Worm (Caenorhabditis elegans) whole organism, L1 larva: Measurements from ENCODE around the gene T07A5.1.

ENCODE experiments used
- C16A3.4 ChIP-seq: fragments of 150-350 bp; optimal IDR thresholded peaks from 2 replicates; lab custom pipeline; 2014; ENCODE audit warnings: missing biosample characterization, missing genetic modification characterization
- F16B12.6 ChIP-seq: fragments of 150-350 bp; optimal IDR thresholded peaks from 2 replicates; lab custom pipeline; 2014; ENCODE audit warnings: missing biosample characterization, missing genetic modification characterization
- Y116A8C.19 ChIP-seq: sonication (generic microtip); optimal IDR thresholded peaks from 2 replicates; lab custom pipeline; 2016; ENCODE audit warnings: missing compliant biosample characterization, missing genetic modification characterization, borderline replicate concordance
- alr-1 ChIP-seq: fragments of 200-800 bp; sonication (Bioruptor generic); optimal IDR thresholded peaks from 2 replicates; lab custom pipeline; 2018; ENCODE audit warnings: borderline replicate concordance, mild to moderate bottlenecking, missing genetic modification characterization, missing compliant biosample characterization
- aly-2 ChIP-seq: fragments of 150-350 bp; optimal IDR thresholded peaks from 2 replicates; lab custom pipeline; 2014; ENCODE audit warnings: missing biosample characterization, missing genetic modification characterization
- ama-1 ChIP-seq: fragments of 150-350 bp; optimal IDR thresholded peaks from 2 replicates; lab custom pipeline; 2014
- blmp-1 ChIP-seq: fragments of 150-350 bp; optimal IDR thresholded peaks from 2 replicates; lab custom pipeline; 2014; ENCODE audit warnings: missing biosample characterization, missing genetic modification characterization
- ceh-63 ChIP-seq: fragments of 200-800 bp; sonication (Bioruptor generic); optimal IDR thresholded peaks from 2 replicates; lab custom pipeline; 2018; ENCODE audit warnings: mild to moderate bottlenecking, missing genetic modification characterization, missing compliant biosample characterization
- ceh-8 ChIP-seq: fragments of 200-800 bp; sonication (Bioruptor generic); optimal IDR thresholded peaks from 2 replicates; lab custom pipeline; 2018; ENCODE audit warnings: mild to moderate bottlenecking, missing genetic modification characterization, moderate library complexity, missing compliant biosample characterization
- ceh-82 ChIP-seq, 3 experiments: fragments of 150-350 bp in 1 of 3; sonication (generic microtip) in 2 of 3; optimal IDR thresholded peaks; 2 replicates each; lab custom pipeline; 2014 to 2017; ENCODE audit warnings: missing biosample characterization in 3 of 3, missing genetic modification characterization in 3 of 3
- ceh-90 ChIP-seq: sonication (generic microtip); optimal IDR thresholded peaks from 2 replicates; lab custom pipeline; 2016; ENCODE audit warnings: missing genetic modification characterization, missing compliant biosample characterization
- ces-1 ChIP-seq: fragments of 150-350 bp; optimal IDR thresholded peaks from 2 replicates; lab custom pipeline; 2014; ENCODE audit warnings: missing biosample characterization, missing genetic modification reagents, missing genetic modification characterization
- dsc-1 ChIP-seq: sonication (generic microtip); optimal IDR thresholded peaks from 2 replicates; lab custom pipeline; 2016; ENCODE audit warnings: mild to moderate bottlenecking, missing genetic modification characterization, missing compliant biosample characterization
- efl-3 ChIP-seq: fragments of 200-800 bp; sonication (Bioruptor generic); optimal IDR thresholded peaks from 2 replicates; lab custom pipeline; 2018; ENCODE audit warnings: mild to moderate bottlenecking, missing genetic modification characterization, missing compliant biosample characterization
- egl-13 ChIP-seq: sonication (generic microtip); optimal IDR thresholded peaks from 2 replicates; lab custom pipeline; 2016; ENCODE audit warnings: missing genotype, missing genetic modification reagents, missing genetic modification characterization, missing compliant biosample characterization
- egl-27 ChIP-seq, 2 experiments: fragments of 150-350 bp in 1 of 2; sonication (generic microtip); optimal IDR thresholded peaks; 3 replicates each; lab custom pipeline; 2017 to 2018; ENCODE audit warnings: missing biosample characterization in 2 of 2, missing genetic modification characterization in 2 of 2, missing genetic modification reagents in 2 of 2
- fkh-10 ChIP-seq: sonication (generic microtip); optimal IDR thresholded peaks from 2 replicates; lab custom pipeline; 2017; ENCODE audit warnings: missing biosample characterization, missing genetic modification reagents, missing genetic modification characterization
- hlh-4 ChIP-seq: sonication (generic microtip); optimal IDR thresholded peaks from 2 replicates; lab custom pipeline; 2016; ENCODE audit warnings: mild to moderate bottlenecking, missing genetic modification characterization, missing compliant biosample characterization
- irx-1 ChIP-seq: sonication (generic microtip); optimal IDR thresholded peaks from 2 replicates; lab custom pipeline; 2016; ENCODE audit warnings: missing genetic modification characterization, missing compliant biosample characterization
- isw-1 ChIP-seq: fragments of 200-800 bp; sonication (Bioruptor generic); IDR thresholded peaks from 2 replicates; pipeline ENCODE4 v1.3.6; 2022; ENCODE audit warnings: missing genetic modification characterization, missing compliant biosample characterization
- jun-1 ChIP-seq: fragments of 150-350 bp; optimal IDR thresholded peaks from 2 replicates; lab custom pipeline; 2014; ENCODE audit warnings: missing biosample characterization, missing genetic modification reagents, missing genetic modification characterization
- lin-13 ChIP-seq: fragments of 150-350 bp; optimal IDR thresholded peaks from 2 replicates; lab custom pipeline; 2014; ENCODE audit warnings: missing biosample characterization, missing genetic modification reagents, missing genetic modification characterization
- lin-14 ChIP-seq: fragments of 200-800 bp; sonication (Bioruptor generic); optimal IDR thresholded peaks from 2 replicates; lab custom pipeline; 2018; ENCODE audit warnings: mild to moderate bottlenecking, missing genetic modification characterization, moderate library complexity, missing compliant biosample characterization
- lin-39 ChIP-seq: fragments of 150-350 bp; optimal IDR thresholded peaks from 2 replicates; lab custom pipeline; 2014; ENCODE audit warnings: missing biosample characterization, missing genetic modification reagents, missing genetic modification characterization
- mab-9 ChIP-seq: fragments of 200-800 bp; sonication (Bioruptor generic); IDR thresholded peaks from 2 replicates; pipeline ENCODE4 v1.3.6; 2022; ENCODE audit warnings: missing genetic modification reagents, missing genetic modification characterization, missing compliant biosample characterization
- mdl-1 ChIP-seq, 2 experiments: fragments of 150-350 bp; optimal IDR thresholded peaks; 2 replicates each; lab custom pipeline; 2014 to 2017; ENCODE audit warnings: missing biosample characterization in 2 of 2, missing genetic modification characterization in 2 of 2, inconsistent platforms in 1 of 2
- mef-2 ChIP-seq: fragments of 150-350 bp; optimal IDR thresholded peaks from 2 replicates; lab custom pipeline; 2014; ENCODE audit warnings: missing biosample characterization, missing genetic modification characterization
- mep-1 ChIP-seq: fragments of 150-350 bp; optimal IDR thresholded peaks from 2 replicates; lab custom pipeline; 2014; ENCODE audit warnings: missing biosample characterization, missing genetic modification characterization
- nhr-11 ChIP-seq: fragments of 150-350 bp; optimal IDR thresholded peaks from 2 replicates; lab custom pipeline; 2014; ENCODE audit warnings: missing biosample characterization, missing genetic modification characterization
- nhr-12 ChIP-seq: sonication (generic microtip); optimal IDR thresholded peaks from 2 replicates; lab custom pipeline; 2017; ENCODE audit warnings: missing biosample characterization, missing genetic modification characterization
- nhr-19 ChIP-seq: fragments of 200-800 bp; sonication (Bioruptor generic); conservative IDR thresholded peaks from 2 replicates; pipeline ENCODE4 v1.3.6; 2022; ENCODE audit warnings: missing genetic modification characterization, missing compliant biosample characterization
- nhr-20 ChIP-seq: sonication (generic microtip); optimal IDR thresholded peaks from 2 replicates; lab custom pipeline; 2016; ENCODE audit warnings: mild to moderate bottlenecking, missing genetic modification characterization, missing compliant biosample characterization
- nhr-28 ChIP-seq: fragments of 150-350 bp; optimal IDR thresholded peaks from 2 replicates; lab custom pipeline; 2014; ENCODE audit warnings: missing biosample characterization, missing genetic modification characterization
- nhr-71 ChIP-seq: sonication (generic microtip); optimal IDR thresholded peaks from 2 replicates; lab custom pipeline; 2016; ENCODE audit warnings: mild to moderate bottlenecking, missing genetic modification characterization, moderate library complexity, missing compliant biosample characterization
- nhr-84 ChIP-seq: sonication (generic microtip); optimal IDR thresholded peaks from 2 replicates; lab custom pipeline; 2017; ENCODE audit warnings: missing biosample characterization, missing genetic modification characterization
- nhr-85 ChIP-seq: sonication (generic microtip); peaks from one replicate; lab custom pipeline; 2016; ENCODE audit warnings: missing genetic modification characterization, inconsistent platforms, missing compliant biosample characterization
- nhr-90 ChIP-seq: sonication (generic microtip); optimal IDR thresholded peaks from 2 replicates; lab custom pipeline; 2016; ENCODE audit warnings: mild to moderate bottlenecking, missing genetic modification characterization, missing compliant biosample characterization; ENCODE audit not compliant: poor library complexity
- pag-3 ChIP-seq: sonication (generic microtip); optimal IDR thresholded peaks from 2 replicates; lab custom pipeline; 2017; ENCODE audit warnings: missing genetic modification characterization, mild to moderate bottlenecking, missing compliant biosample characterization, antibody characterized with exemption, borderline replicate concordance; ENCODE audit not compliant: insufficient read depth
- pax-3 ChIP-seq: fragments of 200-800 bp; sonication (Bioruptor generic); optimal IDR thresholded peaks from 2 replicates; lab custom pipeline; 2018; ENCODE audit warnings: mild to moderate bottlenecking, missing genetic modification characterization, moderate library complexity, missing compliant biosample characterization
- pqm-1 ChIP-seq: sonication (generic microtip); optimal IDR thresholded peaks from 3 replicates; lab custom pipeline; 2017; ENCODE audit warnings: missing biosample characterization, missing genetic modification characterization
- rnt-1 ChIP-seq: sonication (generic microtip); optimal IDR thresholded peaks from 2 replicates; lab custom pipeline; 2016; ENCODE audit warnings: mild to moderate bottlenecking, missing genetic modification characterization, moderate library complexity, missing compliant biosample characterization
- snu-23 ChIP-seq: sonication (generic microtip); optimal IDR thresholded peaks from 2 replicates; lab custom pipeline; 2016; ENCODE audit warnings: missing genetic modification characterization, missing compliant biosample characterization
- sox-4 ChIP-seq: sonication (generic microtip); optimal IDR thresholded peaks from 2 replicates; lab custom pipeline; 2016; ENCODE audit warnings: missing genetic modification characterization, missing compliant biosample characterization
- sptf-1 ChIP-seq: fragments of 150-350 bp; optimal IDR thresholded peaks from 2 replicates; lab custom pipeline; 2014; ENCODE audit warnings: missing biosample characterization, missing genetic modification characterization
- tbx-2 ChIP-seq: sonication (generic microtip); optimal IDR thresholded peaks from 2 replicates; lab custom pipeline; 2016; ENCODE audit warnings: missing genetic modification characterization, missing compliant biosample characterization
- tlp-1 ChIP-seq: fragments of 150-350 bp; optimal IDR thresholded peaks from 2 replicates; lab custom pipeline; 2014; ENCODE audit warnings: missing biosample characterization, missing genetic modification characterization
- unc-130 ChIP-seq: fragments of 150-350 bp; optimal IDR thresholded peaks from 2 replicates; lab custom pipeline; 2017; ENCODE audit warnings: missing biosample characterization, missing genetic modification characterization, inconsistent platforms
- unc-30 ChIP-seq: sonication (generic microtip); optimal IDR thresholded peaks from 2 replicates; lab custom pipeline; 2017; ENCODE audit warnings: missing biosample characterization, missing genetic modification characterization
- unc-86 ChIP-seq: sonication (generic microtip); optimal IDR thresholded peaks from 2 replicates; lab custom pipeline; 2016; ENCODE audit warnings: missing genetic modification characterization, missing compliant biosample characterization
- vab-15 ChIP-seq: sonication (generic microtip); optimal IDR thresholded peaks from 2 replicates; lab custom pipeline; 2017; ENCODE audit warnings: missing genotype, mild to moderate bottlenecking, missing genetic modification characterization, missing compliant biosample characterization
- zag-1 ChIP-seq: fragments of 150-350 bp; optimal IDR thresholded peaks from 2 replicates; lab custom pipeline; 2014; ENCODE audit warnings: missing biosample characterization, missing genetic modification characterization
- ztf-4 ChIP-seq: fragments of 150-350 bp; optimal IDR thresholded peaks from 2 replicates; lab custom pipeline; 2014; ENCODE audit warnings: missing biosample characterization, missing genetic modification characterization

T07A5.1 gene

ce11 chrIII:10328565-10329541 lies 22.9 kb upstream of the T07A5.1 start:
- TF ChIP-seq tbx-2 (tag; lab: Kevin White, UChicago) (no peak), vab-15 (tag; lab: Kevin White, UChicago) (no peak), nhr-20 (tag; lab: Kevin White, UChicago) (peak; percentile 10), lin-14 (GFP tag; lab: Kevin White, UChicago) (peak; percentile 54), nhr-85 (peak; percentile 69), isw-1 (GFP tag; lab: Robert Waterston, UW) (no peak), nhr-28 (tag; lab: Kevin White, UChicago) (no peak), blmp-1 (tag; lab: Kevin White, UChicago) (peak; percentile 41), ceh-82 (tag; optimal IDR thresholded peaks at IDR 0.05; lab: Kevin White, UChicago) (no peak), lin-13 (GFP tag; lab: Kevin White, UChicago) (no peak), mep-1 (tag; lab: Kevin White, UChicago) (peak; percentile 31), hlh-4 (tag; lab: Kevin White, UChicago) (no peak), ztf-4 (tag; lab: Kevin White, UChicago) (no peak), unc-30 (no peak), Y116A8C.19 (no peak), unc-86 (tag; lab: Kevin White, UChicago) (no peak), rnt-1 (no peak), dsc-1 (tag; lab: Kevin White, UChicago) (no peak), unc-130 (no peak), nhr-90 (tag; lab: Kevin White, UChicago) (no peak), nhr-71 (peak; percentile 27), ceh-8 (GFP tag; lab: Kevin White, UChicago) (no peak), ama-1 (lab: Kevin White, UChicago) (no peak), irx-1 (no peak), sptf-1 (tag; lab: Kevin White, UChicago) (no peak), pag-3 (no peak), nhr-12 (tag; lab: Kevin White, UChicago) (no peak), nhr-84 (tag; lab: Kevin White, UChicago) (no peak), pax-3 (tag; lab: Kevin White, UChicago) (no peak), zag-1 (no peak), mab-9 (GFP tag; lab: Robert Waterston, UW) (no peak), alr-1 (tag; lab: Kevin White, UChicago) (no peak), lin-39 (tag; lab: Kevin White, UChicago) (no peak), F16B12.6 (tag; lab: Kevin White, UChicago) (no peak), ceh-90 (tag; lab: Kevin White, UChicago) (no peak), pqm-1 (tag; lab: Kevin White, UChicago) (no peak), sox-4 (tag; lab: Kevin White, UChicago) (no peak), mef-2 (tag; lab: Kevin White, UChicago) (no peak), ces-1 (no peak), mdl-1 (tag; optimal IDR thresholded peaks at IDR 0.05; lab: Kevin White, UChicago) (no peak), nhr-19 (GFP tag; lab: Robert Waterston, UW) (no peak), snu-23 (peak; percentile 35), egl-13 (tag; lab: Kevin White, UChicago) (no peak), tlp-1 (no peak), aly-2 (tag; lab: Kevin White, UChicago) (no peak), nhr-11 (tag; lab: Kevin White, UChicago) (no peak), fkh-10 (GFP tag; lab: Kevin White, UChicago) (no peak), ceh-63 (GFP tag; lab: Kevin White, UChicago) (no peak), egl-27 (tag; optimal IDR thresholded peaks at IDR 0.05; lab: Kevin White, UChicago) (peak in 1 of 2 experiments; percentile 35), efl-3 (no peak), jun-1 (tag; lab: Kevin White, UChicago) (no peak), C16A3.4 (tag; lab: Kevin White, UChicago) (no peak)
